Fruit fly (Drosophila melanogaster) whole organism: Measurements from ENCODE around the gene CG15641.

Experiments used
- CG8478 ChIP-seq: fragments of >200 bp; optimal IDR thresholded peaks from 2 replicates; lab custom pipeline; 2018; ENCODE audit warnings: inconsistent platforms
- Dll ChIP-seq: fragments of >200 bp; optimal IDR thresholded peaks from 2 replicates; lab custom pipeline; 2017
- pan ChIP-seq: fragments of >200 bp; optimal IDR thresholded peaks from 2 replicates; lab custom pipeline; 2017

- TF ChIP-seq Dll (no peak), pan (lab: Kevin White, UChicago) (no peak), CG8478 (lab: Kevin White, UChicago) (no peak)
Measured at dm6 chrX:15484451-15485032, 16.9 kb downstream of the CG15641 start.
